Fruit fly (Drosophila melanogaster): ENCODE results near the gene IleRS.

IleRS gene

DNA sequence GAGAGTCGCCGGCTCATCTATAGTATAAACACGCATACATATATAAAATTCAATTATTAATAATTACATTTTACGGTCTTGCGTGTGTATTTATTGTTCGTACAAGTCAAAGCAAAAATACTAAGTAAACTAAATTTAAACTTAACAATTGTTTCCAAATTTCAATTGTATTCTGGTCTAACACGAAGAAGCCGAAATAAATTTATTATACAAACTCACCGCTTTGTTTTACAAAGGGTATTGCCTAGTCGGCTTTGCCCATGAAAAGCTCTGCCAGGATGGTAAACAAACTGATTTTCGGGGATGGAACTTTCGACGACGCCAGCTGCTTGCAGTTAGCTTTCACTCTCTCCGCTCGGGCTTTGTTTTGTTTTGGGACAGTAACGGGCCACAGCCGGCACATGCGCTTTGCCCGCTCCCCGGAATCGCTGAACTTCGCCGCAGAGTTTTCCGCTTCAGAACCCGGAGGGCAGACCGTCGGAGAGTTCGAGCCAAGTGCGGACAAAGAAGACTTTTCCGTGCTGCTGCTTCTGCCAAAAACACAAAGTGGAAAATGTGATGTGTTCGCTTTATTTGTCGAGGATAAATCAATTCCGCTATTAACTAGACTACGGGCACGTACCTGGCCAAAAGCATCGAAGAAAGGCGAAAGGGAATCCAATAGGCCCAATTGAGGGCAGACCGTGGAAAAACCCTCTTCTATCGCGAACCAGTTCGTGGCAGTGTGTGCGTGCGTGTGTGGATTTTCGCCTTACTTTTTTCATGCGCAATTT, 14.8 kb upstream of the IleRS start, which contains the start of gene Srpk79D (continued):
- TF ChIP-seq prd (optimal IDR thresholded peaks at IDR 0.05) (no peak), prd (GFP tag; IDR thresholded peaks at IDR 0.05) (no peak), esg (GFP tag; conservative IDR thresholded peaks at IDR 0.05) (no peak), insv (GFP tag; optimal IDR thresholded peaks at IDR 0.05) (no peak), gem (tag; optimal IDR thresholded peaks at IDR 0.05) (peak; percentile 5), CG2889 (GFP tag; IDR thresholded peaks at IDR 0.05) (no peak), CG30403 (GFP tag; optimal IDR thresholded peaks at IDR 0.05) (peak; percentile 3), ci (GFP tag; IDR thresholded peaks at IDR 0.05) (peak; percentile 59; the same call in 1 of the 3 replicates), CHES-1-like (GFP tag; optimal IDR thresholded peaks at IDR 0.05) (no peak), CG10209 (GFP tag; optimal IDR thresholded peaks at IDR 0.05) (no peak), sr (GFP tag; IDR thresholded peaks at IDR 0.05) (no peak), ewg (GFP tag; optimal IDR thresholded peaks at IDR 0.05) (peak; percentile 91), Med (GFP tag) (peak; percentile 77), CG10654 (GFP tag; optimal IDR thresholded peaks at IDR 0.05) (no peak), Deaf1 (tag; optimal IDR thresholded peaks at IDR 0.05) (no peak), CG3847 (GFP tag; IDR thresholded peaks at IDR 0.05) (no peak)

DNA sequence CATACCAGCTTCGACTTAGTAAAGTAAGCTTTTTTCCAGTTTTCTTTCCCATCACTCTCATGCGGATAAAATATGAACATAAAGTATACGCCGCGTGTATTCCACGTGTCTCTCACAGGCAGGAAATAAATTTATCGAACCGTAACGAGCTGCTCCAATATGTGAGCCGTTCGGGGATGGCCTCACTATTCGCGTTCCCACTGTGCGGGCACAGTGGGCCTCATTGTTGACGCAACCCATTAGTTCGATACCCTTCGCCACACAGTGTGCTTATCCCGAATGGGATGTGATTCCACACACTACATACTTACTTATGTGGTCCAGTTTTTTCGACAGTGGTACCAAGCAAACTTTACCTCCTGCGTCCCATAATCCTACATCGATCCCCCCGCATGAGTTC, 12.5 kb upstream of the IleRS start:
- TF ChIP-seq sisA (GFP tag; IDR thresholded peaks at IDR 0.05) (0 out of 2 replicates have a peak, but pooled peaks have one; percentile 34), nmo (GFP tag; optimal IDR thresholded peaks at IDR 0.05) (no peak), CG34224 (GFP tag; IDR thresholded peaks at IDR 0.05; ENCODE audit: partially characterized antibody) (no peak), Lhr (GFP tag; optimal IDR thresholded peaks at IDR 0.05) (no peak), Usf (GFP tag; optimal IDR thresholded peaks at IDR 0.05) (no peak), HLH3B (GFP tag; IDR thresholded peaks at IDR 0.05) (peak; percentile 24; the same call in 1 of the 2 replicates), Ptx1 (GFP tag; IDR thresholded peaks at IDR 0.05) (no peak), Meics (GFP tag; optimal IDR thresholded peaks at IDR 0.05) (no peak), gt (GFP tag; IDR thresholded peaks at IDR 0.05) (no peak), twi (tag; optimal IDR thresholded peaks at IDR 0.05) (no peak), sens-2 (GFP tag; IDR thresholded peaks at IDR 0.05) (no peak), jing (GFP tag; optimal IDR thresholded peaks at IDR 0.05) (no peak), so (GFP tag; IDR thresholded peaks at IDR 0.05) (no peak), CG6654 (GFP tag; optimal IDR thresholded peaks at IDR 0.05) (no peak), unc-4 (GFP tag; IDR thresholded peaks at IDR 0.05; ENCODE audit: partially characterized antibody) (no peak), ssp (GFP tag; IDR thresholded peaks at IDR 0.05) (no peak), ind (GFP tag; optimal IDR thresholded peaks at IDR 0.05) (peak; percentile 21), her (GFP tag; optimal IDR thresholded peaks at IDR 0.05) (no peak), CG4424 (GFP tag; optimal IDR thresholded peaks at IDR 0.05) (no peak), YL-1 (GFP tag; optimal IDR thresholded peaks at IDR 0.05) (no peak), slbo (GFP tag; IDR thresholded peaks at IDR 0.05) (peak; percentile 52), zfh2 (GFP tag; optimal IDR thresholded peaks at IDR 0.05) (peak; percentile 11), HLH4C (GFP tag; IDR thresholded peaks at IDR 0.05; ENCODE audit: partially characterized antibody) (no peak), crol (GFP tag; IDR thresholded peaks at IDR 0.05) (no peak), psq (GFP tag; optimal IDR thresholded peaks at IDR 0.05) (no peak), CG14860 (GFP tag; IDR thresholded peaks at IDR 0.05; ENCODE audit: partially characterized antibody) (no peak), chn (GFP tag; optimal IDR thresholded peaks at IDR 0.05) (no peak), CTCF (GFP tag; optimal IDR thresholded peaks at IDR 0.05) (no peak), CG9797 (GFP tag; optimal IDR thresholded peaks at IDR 0.05) (no peak), CG11723 (GFP tag; optimal IDR thresholded peaks at IDR 0.05) (no peak), CG17328 (GFP tag; IDR thresholded peaks at IDR 0.05) (no peak), CG10431 (GFP tag; optimal IDR thresholded peaks at IDR 0.05) (no peak), Dad (GFP tag; optimal IDR thresholded peaks at IDR 0.05) (no peak), mam (GFP tag; optimal IDR thresholded peaks at IDR 0.05) (peak; percentile 46), nerfin-2 (GFP tag; IDR thresholded peaks at IDR 0.05; ENCODE audit: partially characterized antibody) (no peak)

Measured in whole organism, embryonic.